Worm (Caenorhabditis elegans) whole organism, L3 larva: ENCODE results near the gene srt-56.

ENCODE experiments used
- R02D3.7 ChIP-seq: fragments of 150-350 bp; optimal IDR thresholded peaks from 2 replicates; lab custom pipeline; 2014; ENCODE audit warnings: missing biosample characterization, missing genetic modification characterization
- ZK546.5 ChIP-seq: sonication (generic microtip); optimal IDR thresholded peaks from 2 replicates; lab custom pipeline; 2017; ENCODE audit warnings: missing biosample characterization, missing genetic modification characterization
- ceh-16 ChIP-seq: sonication (generic microtip); optimal IDR thresholded peaks from 2 replicates; lab custom pipeline; 2017; ENCODE audit warnings: missing biosample characterization, missing genetic modification characterization
- daf-12 ChIP-seq: fragments of 150-350 bp; optimal IDR thresholded peaks from 2 replicates; lab custom pipeline; 2014; ENCODE audit warnings: missing biosample characterization, missing genetic modification reagents, missing genetic modification characterization
- egl-5 ChIP-seq: fragments of 150-350 bp; optimal IDR thresholded peaks from 2 replicates; lab custom pipeline; 2017; ENCODE audit warnings: missing biosample characterization, missing genetic modification reagents, missing genetic modification characterization, inconsistent platforms
- elt-2 ChIP-seq: sonication (generic microtip); optimal IDR thresholded peaks from 2 replicates; lab custom pipeline; 2016; ENCODE audit warnings: missing genetic modification reagents, mild to moderate bottlenecking, missing genetic modification characterization, missing compliant biosample characterization
- elt-3 ChIP-seq, 3 experiments: fragments of 150-350 bp in 1 of 3; sonication (generic microtip) in 2 of 3; optimal IDR thresholded peaks; 2 replicates in 2 of 3; 4 replicates in 1 of 3; lab custom pipeline; 2014 to 2017; ENCODE audit warnings: missing biosample characterization in 3 of 3, missing genetic modification characterization in 3 of 3
- eor-1 ChIP-seq, 2 experiments: fragments of 150-350 bp; optimal IDR thresholded peaks; 2 replicates each; lab custom pipeline; 2014 to 2018; ENCODE audit warnings: missing biosample characterization in 2 of 2, missing genetic modification characterization in 2 of 2
- fos-1 ChIP-seq: fragments of 150-350 bp; optimal IDR thresholded peaks from 2 replicates; lab custom pipeline; 2014; ENCODE audit warnings: missing biosample characterization, missing genetic modification characterization
- hmg-11 ChIP-seq: sonication (generic microtip); optimal IDR thresholded peaks from 2 replicates; lab custom pipeline; 2016; ENCODE audit warnings: missing genetic modification characterization, missing compliant biosample characterization
- lin-39 ChIP-seq: fragments of 150-350 bp; optimal IDR thresholded peaks from 2 replicates; lab custom pipeline; 2018; ENCODE audit warnings: missing biosample characterization, missing genetic modification reagents, missing genetic modification characterization
- mml-1 ChIP-seq: fragments of 150-350 bp; sonication (generic microtip); optimal IDR thresholded peaks from 3 replicates; lab custom pipeline; 2014; ENCODE audit warnings: missing biosample characterization, missing genetic modification characterization
- nfya-1 ChIP-seq: sonication (generic microtip); optimal IDR thresholded peaks from 2 replicates; lab custom pipeline; 2017; ENCODE audit warnings: missing genetic modification characterization, mild to moderate bottlenecking, missing compliant biosample characterization, antibody characterized with exemption, moderate library complexity; ENCODE audit not compliant: insufficient read depth
- nhr-11 ChIP-seq: fragments of 150-350 bp; optimal IDR thresholded peaks from 2 replicates; lab custom pipeline; 2014; ENCODE audit warnings: missing biosample characterization, missing genetic modification characterization
- nhr-12 ChIP-seq: fragments of 150-350 bp; optimal IDR thresholded peaks from 2 replicates; lab custom pipeline; 2014; ENCODE audit warnings: missing biosample characterization, missing genetic modification characterization
- nhr-237 ChIP-seq: fragments of 150-350 bp; optimal IDR thresholded peaks from 2 replicates; lab custom pipeline; 2014; ENCODE audit warnings: missing biosample characterization, missing genetic modification characterization
- nhr-25 ChIP-seq: sonication (generic microtip); optimal IDR thresholded peaks from 2 replicates; lab custom pipeline; 2017; ENCODE audit warnings: missing biosample characterization, missing genetic modification characterization
- nhr-28 ChIP-seq: fragments of 150-350 bp; optimal IDR thresholded peaks from 2 replicates; lab custom pipeline; 2014; ENCODE audit warnings: missing biosample characterization, missing genetic modification characterization
- nhr-77 ChIP-seq: fragments of 150-350 bp; optimal IDR thresholded peaks from 2 replicates; lab custom pipeline; 2014; ENCODE audit warnings: missing biosample characterization, missing genetic modification characterization
- pha-4 ChIP-seq: fragments of 150-350 bp; optimal IDR thresholded peaks from 2 replicates; lab custom pipeline; 2014; ENCODE audit warnings: missing biosample characterization, missing genetic modification reagents, missing genetic modification characterization
- pqm-1 ChIP-seq: fragments of 150-350 bp; optimal IDR thresholded peaks from 2 replicates; lab custom pipeline; 2017; ENCODE audit warnings: missing biosample characterization, missing genetic modification characterization, inconsistent platforms
- sea-2 ChIP-seq: fragments of 150-350 bp; sonication (generic microtip); optimal IDR thresholded peaks from 4 replicates; lab custom pipeline; 2014; ENCODE audit warnings: missing biosample characterization, missing genetic modification reagents, missing genetic modification characterization
- tbx-2 ChIP-seq: sonication (generic microtip); optimal IDR thresholded peaks from 2 replicates; lab custom pipeline; 2016; ENCODE audit warnings: mild to moderate bottlenecking, missing genetic modification characterization, missing compliant biosample characterization
- unc-62 ChIP-seq: fragments of 150-350 bp; sonication (generic microtip); optimal IDR thresholded peaks from 4 replicates; lab custom pipeline; 2014; ENCODE audit warnings: missing biosample characterization, missing genetic modification reagents, missing genetic modification characterization
- zag-1 ChIP-seq: fragments of 150-350 bp; optimal IDR thresholded peaks from 2 replicates; lab custom pipeline; 2014; ENCODE audit warnings: missing biosample characterization, missing genetic modification characterization
- ztf-4 ChIP-seq: fragments of 150-350 bp; optimal IDR thresholded peaks from 2 replicates; lab custom pipeline; 2014; ENCODE audit warnings: missing biosample characterization, missing genetic modification characterization

Gene srt-56

DNA sequence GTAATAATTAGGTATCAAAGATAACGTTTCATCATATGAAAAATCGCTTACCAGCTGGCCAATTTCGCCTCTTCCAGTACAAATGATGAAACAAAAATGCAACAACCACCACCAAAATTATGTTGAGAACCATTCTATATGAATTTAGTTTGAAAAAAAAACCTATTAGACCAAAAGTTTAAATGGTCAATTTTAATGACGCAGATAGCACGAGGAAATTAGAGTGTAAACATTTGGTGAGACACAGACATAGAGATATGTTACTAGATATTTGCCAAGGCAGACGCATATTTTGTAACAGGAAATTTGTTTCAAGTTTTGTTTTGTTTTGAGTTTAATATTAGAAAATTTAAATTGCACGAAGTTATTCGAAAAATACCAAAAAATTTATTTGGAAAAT lies 27.3 kb downstream of the srt-56 start, which contains the start of gene cyp-33C9:
Gene cyp-33C9, minus strand, starts transcription at position 211 of the 400 bp plus-strand sequence.
- TF ChIP-seq nhr-28 (tag; lab: Kevin White, UChicago) (no peak), nhr-77 (tag; lab: Kevin White, UChicago) (no peak), nhr-12 (tag; lab: Kevin White, UChicago) (no peak), elt-2 (tag; lab: Kevin White, UChicago) (peak; percentile 20), elt-3 (tag; optimal IDR thresholded peaks at IDR 0.05; lab: Kevin White, UChicago) (no peak), zag-1 (tag; lab: Kevin White, UChicago) (no peak), ZK546.5 (no peak), pha-4 (tag; lab: Kevin White, UChicago) (peak; percentile 59), nfya-1 (tag; lab: Kevin White, UChicago) (no peak), mml-1 (tag; lab: Kevin White, UChicago) (no peak), nhr-25 (tag; lab: Kevin White, UChicago) (no peak), ztf-4 (no peak), ceh-16 (tag; lab: Kevin White, UChicago) (no peak)
- TF ChIP-seq, all 47 proteins: peak for 2

DNA sequence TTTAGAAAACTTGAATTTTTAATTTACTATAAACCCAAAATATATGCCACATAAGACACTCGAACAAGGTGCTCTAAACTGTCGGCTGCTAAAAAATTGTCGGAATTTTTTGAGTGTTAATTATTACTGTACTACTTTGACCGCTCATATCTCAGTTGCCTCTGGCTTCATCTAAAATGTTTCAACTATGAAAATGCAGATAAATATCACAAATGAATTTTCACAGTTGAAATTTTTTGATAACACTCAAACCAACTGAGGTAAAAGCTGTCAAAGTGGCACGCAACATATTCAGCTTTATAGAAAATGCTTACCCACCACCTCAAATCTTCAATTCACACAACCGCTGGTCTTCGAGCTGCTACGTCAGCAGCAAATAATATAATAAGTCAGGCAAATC lies 32.9 kb downstream of the srt-56 start, which contains the start of gene acs-21:
Gene acs-21, plus strand, starts transcription at position 301 of the 400 bp plus-strand sequence.
- TF ChIP-seq pqm-1 (tag; lab: Kevin White, UChicago) (no peak), tbx-2 (tag; lab: Kevin White, UChicago) (no peak), pha-4 (tag; lab: Kevin White, UChicago) (no peak), fos-1 (no peak), R02D3.7 (no peak), nhr-11 (tag; lab: Kevin White, UChicago) (no peak)
- TF ChIP-seq, all 47 proteins: peak for 0

DNA sequence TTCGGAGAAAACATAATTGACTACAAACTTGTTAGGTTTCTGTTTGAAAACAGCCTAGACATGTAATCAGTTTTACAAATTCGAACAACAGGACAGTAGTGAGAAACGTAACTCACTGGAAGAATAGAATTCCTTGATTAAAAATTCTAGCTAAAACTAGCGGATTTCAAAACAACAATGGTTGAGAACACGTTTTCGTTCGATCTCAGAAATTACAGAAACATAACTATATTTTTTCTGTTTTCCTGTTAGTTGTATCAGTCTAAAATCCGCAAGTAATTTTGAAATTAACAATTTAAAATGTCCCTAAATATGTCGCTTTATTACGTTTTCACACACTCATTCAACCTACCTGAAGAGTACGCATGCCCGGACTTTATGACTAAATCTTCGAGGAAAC lies 35.4 kb downstream of the srt-56 start, which contains the start of gene srt-8:
Gene srt-8, plus strand, starts transcription at position 301 of the 400 bp plus-strand sequence.
- no peak for TF ChIP-seq nhr-25 (tag; lab: Kevin White, UChicago)

DNA sequence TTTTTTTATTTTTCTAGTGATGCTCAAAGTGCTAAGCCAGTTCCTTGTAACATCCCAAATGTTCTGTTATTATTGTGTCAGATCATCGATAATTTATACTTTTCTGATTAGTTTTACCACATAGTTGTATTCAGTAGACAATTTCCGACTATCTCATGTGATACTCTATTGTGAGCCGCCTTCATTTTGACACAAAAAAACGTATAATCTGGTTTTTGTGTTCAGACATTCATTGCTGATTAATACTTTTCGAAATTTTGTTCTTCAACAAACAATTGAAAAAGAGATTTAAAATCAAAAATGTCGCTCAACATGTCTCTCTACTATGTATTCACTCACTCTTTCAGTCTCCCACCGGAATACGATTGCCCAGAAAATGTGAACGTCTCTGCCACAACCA lies 40.2 kb downstream of the srt-56 start, which contains the start of gene srt-7:
Gene srt-7, plus strand, starts transcription at position 301 of the 400 bp plus-strand sequence.
- TF ChIP-seq hmg-11 (tag; lab: Kevin White, UChicago) (no peak), elt-2 (tag; lab: Kevin White, UChicago) (no peak), elt-3 (tag; optimal IDR thresholded peaks at IDR 0.05; lab: Kevin White, UChicago) (no peak), tbx-2 (tag; lab: Kevin White, UChicago) (no peak), nhr-237 (tag; lab: Kevin White, UChicago) (no peak), daf-12 (tag; lab: Kevin White, UChicago) (no peak), nhr-28 (tag; lab: Kevin White, UChicago) (no peak), eor-1 (tag; optimal IDR thresholded peaks at IDR 0.05; lab: Kevin White, UChicago) (no peak)

DNA sequence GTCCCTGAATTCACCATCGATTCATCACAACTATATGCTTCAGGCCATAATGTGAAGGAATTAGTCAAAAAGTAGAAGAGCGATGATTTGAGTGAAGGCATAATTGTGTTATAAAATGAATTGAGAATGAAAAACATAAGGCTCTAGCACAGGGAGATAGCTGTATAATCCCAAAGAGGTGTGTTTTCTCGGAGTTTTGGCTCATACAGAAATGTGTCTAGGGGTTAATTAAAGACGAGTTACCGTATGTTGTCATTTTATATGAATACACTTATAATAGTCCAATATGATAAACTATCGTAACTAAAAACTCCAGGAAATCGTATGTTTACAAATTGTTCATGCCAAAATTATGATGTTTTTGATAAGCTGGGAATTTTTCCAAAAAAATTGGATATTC lies 40.9 kb downstream of the srt-56 start, which contains the start of gene srt-5:
Gene srt-5, minus strand, starts transcription at position 101 of the 400 bp plus-strand sequence.
- TF ChIP-seq eor-1 (tag; optimal IDR thresholded peaks at IDR 0.05; lab: Kevin White, UChicago) (no peak), ZK546.5 (no peak), R02D3.7 (no peak), sea-2 (GFP tag; lab: Kevin White, UChicago) (no peak), elt-3 (tag; optimal IDR thresholded peaks at IDR 0.05; lab: Kevin White, UChicago) (no peak), unc-62 (GFP tag; lab: Kevin White, UChicago) (no peak), egl-5 (no peak)

DNA sequence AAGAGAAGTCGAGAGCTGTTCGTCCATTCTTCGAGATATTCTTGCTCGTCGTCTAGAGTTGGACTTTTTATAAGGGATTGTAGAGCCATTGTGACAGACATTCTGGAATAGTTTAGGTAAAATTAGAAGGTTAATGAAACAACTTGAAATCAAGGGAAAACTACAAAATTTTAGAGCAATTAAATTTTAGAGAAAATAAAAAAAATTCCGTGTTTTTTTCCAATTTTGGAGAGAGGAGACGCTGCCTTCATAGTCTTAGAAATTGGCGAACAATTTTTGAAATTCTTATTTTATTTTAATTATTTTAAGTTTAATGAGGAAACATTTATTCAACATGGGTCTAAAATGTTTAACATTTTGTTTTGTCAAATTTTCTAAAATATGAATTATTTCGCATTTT lies 50.1 kb downstream of the srt-56 start, which contains the start of gene C50H11.13:
Gene C50H11.13, minus strand, starts transcription at position 101 of the 400 bp plus-strand sequence.
- no peak for TF ChIP-seq lin-39 (tag; lab: Kevin White, UChicago)
